Worm (Caenorhabditis elegans): ENCODE results near the gene sorf-2.

- no peak for TF ChIP-seq T22C8.4 (GFP tag; IDR thresholded peaks at IDR 0.05)
- no peak for TF ChIP-seq tab-1 (GFP tag; IDR thresholded peaks at IDR 0.05)
- no peak for TF ChIP-seq ztf-29 (GFP tag; IDR thresholded peaks at IDR 0.05)
- no peak for TF ChIP-seq ref-1 (GFP tag; conservative IDR thresholded peaks at IDR 0.05)
- TF ChIP-seq flt-1 (GFP tag; IDR thresholded peaks at IDR 0.05), result no peak
- TF ChIP-seq cog-1 (tag; optimal IDR thresholded peaks at IDR 0.05), result no peak
Measured at ce11 chrIII:5329372-5329771, 2.9 kb downstream of the sorf-2 start.
